Worm (Caenorhabditis elegans): ENCODE data around the gene nas-11.

ce11 chrX:6741532-6741931, 28.2 kb downstream of the nas-11 start:
- no peak for TF ChIP-seq lin-13 (GFP tag; optimal IDR thresholded peaks at IDR 0.05)
- no peak for TF ChIP-seq snpc-4 (tag; optimal IDR thresholded peaks at IDR 0.05)
- peak; percentile 53 for TF ChIP-seq unc-62 (GFP tag; optimal IDR thresholded peaks at IDR 0.05)
- TF ChIP-seq ztf-4 (tag; optimal IDR thresholded peaks at IDR 0.05), result no peak
- TF ChIP-seq ztf-11 (tag; optimal IDR thresholded peaks at IDR 0.05), result no peak
- TF ChIP-seq mab-5 (tag; optimal IDR thresholded peaks at IDR 0.05), result no peak
- no peak for TF ChIP-seq nhr-23 (tag; optimal IDR thresholded peaks at IDR 0.05)
- no peak for TF ChIP-seq lin-39 (tag; optimal IDR thresholded peaks at IDR 0.05)
- no peak for TF ChIP-seq elt-1 (tag; optimal IDR thresholded peaks at IDR 0.05)
- peak; percentile 86 for TF ChIP-seq egl-27 (tag; optimal IDR thresholded peaks at IDR 0.05)
- TF ChIP-seq dmd-4 (tag; optimal IDR thresholded peaks at IDR 0.05), result no peak
- TF ChIP-seq skn-1 (tag; optimal IDR thresholded peaks at IDR 0.05), result no peak
- no peak for TF ChIP-seq elt-3 (tag; optimal IDR thresholded peaks at IDR 0.05)

Measured in whole organism, L2 larva.